Fruit fly (Drosophila melanogaster): ENCODE data around the gene CG3397.

The CG3397 gene

dm6 chr3R:11967262-11968029 lies 16.9 kb downstream of the CG3397 start, which contains the start of the genes CG12213 and GC1 (continued):
- peak; percentile 96 for TF ChIP-seq bbx (GFP tag; IDR thresholded peaks at IDR 0.05; ENCODE audit: partially characterized antibody)
- peak; percentile 32 for TF ChIP-seq lbe (GFP tag; optimal IDR thresholded peaks at IDR 0.05)
- TF ChIP-seq Rfx (GFP tag; IDR thresholded peaks at IDR 0.05), result peak; percentile 35; the same call in 1 of the 2 replicates
- TF ChIP-seq run (tag; optimal IDR thresholded peaks at IDR 0.05), result peak; percentile 0
- TF ChIP-seq dpn (GFP tag; optimal IDR thresholded peaks at IDR 0.05), result peak in 1 of 2 experiments; percentile 37
- TF ChIP-seq scrt (GFP tag; optimal IDR thresholded peaks at IDR 0.05), result peak; percentile 33
- peak; percentile 93 for TF ChIP-seq gfzf (GFP tag; optimal IDR thresholded peaks at IDR 0.05)
- TF ChIP-seq Trl (optimal IDR thresholded peaks at IDR 0.05), result peak; percentile 29 to 62
- peak; percentile 4 for TF ChIP-seq Trl (GFP tag; optimal IDR thresholded peaks at IDR 0.05)
- TF ChIP-seq unc-4 (GFP tag; IDR thresholded peaks at IDR 0.05; ENCODE audit: partially characterized antibody), result peak; percentile 99
- TF ChIP-seq CG11085 (GFP tag; IDR thresholded peaks at IDR 0.05), result no peak
- TF ChIP-seq CG7357 (GFP tag; IDR thresholded peaks at IDR 0.05), result no peak
- peak; percentile 58 for TF ChIP-seq CG2712 (tag; optimal IDR thresholded peaks at IDR 0.05)
- TF ChIP-seq Max (GFP tag; optimal IDR thresholded peaks at IDR 0.05), result peak; percentile 55
- TF ChIP-seq CG12236 (GFP tag; optimal IDR thresholded peaks at IDR 0.05), result no peak
- peak; percentile 80 for TF ChIP-seq nmo (GFP tag; optimal IDR thresholded peaks at IDR 0.05)
- TF ChIP-seq CG13123 (GFP tag; optimal IDR thresholded peaks at IDR 0.05), result no peak
- TF ChIP-seq nerfin-2 (GFP tag; IDR thresholded peaks at IDR 0.05; ENCODE audit: partially characterized antibody), result peak; percentile 95
- peak; percentile 99 for TF ChIP-seq amos (GFP tag; IDR thresholded peaks at IDR 0.05; ENCODE audit: partially characterized antibody)
- no peak for TF ChIP-seq CG4730 (GFP tag; IDR thresholded peaks at IDR 0.05)
- TF ChIP-seq CG9932 (GFP tag; IDR thresholded peaks at IDR 0.05), result peak; percentile 73; the same call in 1 of the 2 replicates
- TF ChIP-seq Atf6 (GFP tag; IDR thresholded peaks at IDR 0.05), result no peak
- TF ChIP-seq Hr51 (GFP tag; optimal IDR thresholded peaks at IDR 0.05), result peak in 1 of 2 experiments; percentile 9
- peak; percentile 99 for TF ChIP-seq Scr (GFP tag; IDR thresholded peaks at IDR 0.05; ENCODE audit: partially characterized antibody)
- TF ChIP-seq grn (GFP tag; optimal IDR thresholded peaks at IDR 0.05), result peak; percentile 44
- TF ChIP-seq CG4424 (GFP tag; optimal IDR thresholded peaks at IDR 0.05), result peak; percentile 40
- TF ChIP-seq CG13624 (GFP tag; optimal IDR thresholded peaks at IDR 0.05), result peak; percentile 35
- peak; percentile 39 for TF ChIP-seq Nf-YB (GFP tag; optimal IDR thresholded peaks at IDR 0.05)
- TF ChIP-seq CG12155 (GFP tag; optimal IDR thresholded peaks at IDR 0.05), result peak; percentile 40
- no peak for TF ChIP-seq CG10654 (GFP tag; optimal IDR thresholded peaks at IDR 0.05)
- peak; percentile 52 for TF ChIP-seq mam (GFP tag; optimal IDR thresholded peaks at IDR 0.05)
- TF ChIP-seq gt (GFP tag; IDR thresholded peaks at IDR 0.05), result no peak
- no peak for TF ChIP-seq fd3F (GFP tag; optimal IDR thresholded peaks at IDR 0.05)
- peak; percentile 30 for TF ChIP-seq zen (tag; optimal IDR thresholded peaks at IDR 0.05)
- no peak for TF ChIP-seq nau (GFP tag; optimal IDR thresholded peaks at IDR 0.05)
- TF ChIP-seq CG2678 (tag; optimal IDR thresholded peaks at IDR 0.05), result peak; percentile 11
- TF ChIP-seq NfI (GFP tag; optimal IDR thresholded peaks at IDR 0.05), result peak; percentile 18
- peak; percentile 95 for TF ChIP-seq zen2 (GFP tag; IDR thresholded peaks at IDR 0.05; ENCODE audit: partially characterized antibody)
- TF ChIP-seq CG4820 (GFP tag; optimal IDR thresholded peaks at IDR 0.05), result no peak
- peak; percentile 62 for TF ChIP-seq MBD-R2 (GFP tag; IDR thresholded peaks at IDR 0.05)
- peak; percentile 97 for TF ChIP-seq tna (GFP tag; IDR thresholded peaks at IDR 0.05; ENCODE audit: partially characterized antibody)
- TF ChIP-seq CG9727 (GFP tag; optimal IDR thresholded peaks at IDR 0.05), result peak; percentile 55
- peak; percentile 45; the same call in 1 of the 2 replicates for TF ChIP-seq CG31441 (GFP tag; IDR thresholded peaks at IDR 0.05)
